Worm (Caenorhabditis elegans) whole organism, late embryonic: Measurements from ENCODE around the gene R107.9.

Experiments used
- C08G9.2 ChIP-seq: sonication (generic microtip); optimal IDR thresholded peaks from 2 replicates; lab custom pipeline; 2016; ENCODE audit warnings: mild to moderate bottlenecking, missing genetic modification characterization, moderate library complexity, missing compliant biosample characterization
- C38D4.7 ChIP-seq: fragments of 200-800 bp; sonication (Bioruptor generic); optimal IDR thresholded peaks from 2 replicates; lab custom pipeline; 2018; ENCODE audit warnings: mild to moderate bottlenecking, missing genetic modification characterization, moderate library complexity, missing compliant biosample characterization
- F13H6.1 ChIP-seq: sonication (generic microtip); optimal IDR thresholded peaks from 2 replicates; lab custom pipeline; 2016; ENCODE audit warnings: missing genetic modification characterization, missing compliant biosample characterization
- K02D7.2 ChIP-seq: sonication (generic microtip); optimal IDR thresholded peaks from 2 replicates; lab custom pipeline; 2017; ENCODE audit warnings: mild to moderate bottlenecking, missing genetic modification characterization, missing compliant biosample characterization
- K09A11.1 ChIP-seq: sonication (generic microtip); optimal IDR thresholded peaks from 2 replicates; lab custom pipeline; 2017; ENCODE audit warnings: antibody characterized with exemption, mild to moderate bottlenecking, missing genetic modification characterization, missing compliant biosample characterization; ENCODE audit not compliant: insufficient read depth
- Y22D7AL.16 ChIP-seq: sonication (generic microtip); optimal IDR thresholded peaks from 2 replicates; lab custom pipeline; 2016; ENCODE audit warnings: missing genetic modification characterization, missing compliant biosample characterization
- ahr-1 ChIP-seq: sonication (generic microtip); optimal IDR thresholded peaks from 2 replicates; lab custom pipeline; 2016; ENCODE audit warnings: missing genetic modification characterization, missing compliant biosample characterization
- ama-1 ChIP-seq: fragments of 150-350 bp; optimal IDR thresholded peaks from 2 replicates; lab custom pipeline; 2014
- ceh-18 ChIP-seq: sonication (generic microtip); optimal IDR thresholded peaks from 2 replicates; lab custom pipeline; 2016; ENCODE audit warnings: missing genetic modification characterization, missing compliant biosample characterization
- ceh-19 ChIP-seq: fragments of 200-800 bp; sonication (Bioruptor generic); optimal IDR thresholded peaks from 2 replicates; lab custom pipeline; 2018; ENCODE audit warnings: mild to moderate bottlenecking, missing genetic modification characterization, missing compliant biosample characterization
- ceh-2 ChIP-seq: sonication (generic microtip); optimal IDR thresholded peaks from 2 replicates; lab custom pipeline; 2016; ENCODE audit warnings: missing genotype, missing genetic modification characterization, missing compliant biosample characterization
- ceh-22 ChIP-seq: sonication (generic microtip); optimal IDR thresholded peaks from 2 replicates; lab custom pipeline; 2017; ENCODE audit warnings: missing biosample characterization, missing genetic modification characterization
- ceh-31 ChIP-seq: sonication (generic microtip); optimal IDR thresholded peaks from 2 replicates; lab custom pipeline; 2016; ENCODE audit warnings: missing genetic modification characterization, missing compliant biosample characterization
- ceh-9 ChIP-seq: sonication (generic microtip); optimal IDR thresholded peaks from 2 replicates; lab custom pipeline; 2016; ENCODE audit warnings: mild to moderate bottlenecking, missing genetic modification characterization, inconsistent platforms, missing compliant biosample characterization
- che-1 ChIP-seq: sonication (generic microtip); optimal IDR thresholded peaks from 2 replicates; lab custom pipeline; 2016; ENCODE audit warnings: mild to moderate bottlenecking, missing genetic modification characterization, missing compliant biosample characterization
- dmd-4 ChIP-seq: sonication (generic microtip); optimal IDR thresholded peaks from 2 replicates; lab custom pipeline; 2016; ENCODE audit warnings: borderline replicate concordance, missing genetic modification characterization, missing compliant biosample characterization
- dve-1 ChIP-seq: sonication (generic microtip); optimal IDR thresholded peaks from 2 replicates; lab custom pipeline; 2017; ENCODE audit warnings: antibody characterized with exemption, mild to moderate bottlenecking, missing genetic modification characterization, missing compliant biosample characterization
- elt-2 ChIP-seq: sonication (generic microtip); optimal IDR thresholded peaks from 2 replicates; lab custom pipeline; 2016; ENCODE audit warnings: missing genetic modification reagents, missing genetic modification characterization, missing compliant biosample characterization
- elt-4 ChIP-seq: sonication (generic microtip); optimal IDR thresholded peaks from 2 replicates; lab custom pipeline; 2016; ENCODE audit warnings: missing genetic modification characterization, missing compliant biosample characterization
- ets-4 ChIP-seq: sonication (generic microtip); optimal IDR thresholded peaks from 2 replicates; lab custom pipeline; 2016; ENCODE audit warnings: missing genetic modification characterization, missing compliant biosample characterization
- eyg-1 ChIP-seq: sonication (generic microtip); optimal IDR thresholded peaks from 2 replicates; lab custom pipeline; 2016; ENCODE audit warnings: missing genotype, missing genetic modification characterization, missing compliant biosample characterization
- fax-1 ChIP-seq: sonication (generic microtip); optimal IDR thresholded peaks from 2 replicates; lab custom pipeline; 2016; ENCODE audit warnings: missing genotype, missing genetic modification characterization, missing compliant biosample characterization
- fkh-10 ChIP-seq: fragments of 150-350 bp; optimal IDR thresholded peaks from 2 replicates; lab custom pipeline; 2014; ENCODE audit warnings: missing biosample characterization, missing genetic modification reagents, missing genetic modification characterization
- hlh-13 ChIP-seq: fragments of 200-800 bp; sonication (Bioruptor generic); optimal IDR thresholded peaks from 2 replicates; lab custom pipeline; 2018; ENCODE audit warnings: mild to moderate bottlenecking, missing genetic modification characterization, missing compliant biosample characterization
- hlh-8 ChIP-seq: sonication (generic microtip); optimal IDR thresholded peaks from 2 replicates; lab custom pipeline; 2016; ENCODE audit warnings: missing genotype, missing genetic modification characterization, missing compliant biosample characterization
- lim-6 ChIP-seq: sonication (generic microtip); optimal IDR thresholded peaks from 2 replicates; lab custom pipeline; 2016; ENCODE audit warnings: missing genetic modification characterization, missing compliant biosample characterization
- lin-11 ChIP-seq: fragments of 200-800 bp; sonication (Bioruptor generic); optimal IDR thresholded peaks from 2 replicates; lab custom pipeline; 2018; ENCODE audit warnings: mild to moderate bottlenecking, missing genetic modification characterization, missing compliant biosample characterization
- mec-3 ChIP-seq: sonication (generic microtip); optimal IDR thresholded peaks from 2 replicates; lab custom pipeline; 2016; ENCODE audit warnings: borderline replicate concordance, missing genetic modification characterization, missing compliant biosample characterization
- nhr-11 ChIP-seq: fragments of 150-350 bp; optimal IDR thresholded peaks from 2 replicates; lab custom pipeline; 2014; ENCODE audit warnings: missing biosample characterization, missing genetic modification characterization
- odd-2 ChIP-seq: sonication (generic microtip); optimal IDR thresholded peaks from 2 replicates; lab custom pipeline; 2017; ENCODE audit warnings: antibody characterized with exemption, mild to moderate bottlenecking, missing genetic modification characterization, missing compliant biosample characterization
- pat-9 ChIP-seq: fragments of 200-800 bp; sonication (Bioruptor generic); optimal IDR thresholded peaks from 2 replicates; lab custom pipeline; 2018; ENCODE audit warnings: mild to moderate bottlenecking, missing genetic modification characterization, moderate library complexity, missing compliant biosample characterization
- pax-1 ChIP-seq: fragments of 150-350 bp; optimal IDR thresholded peaks from 2 replicates; lab custom pipeline; 2014; ENCODE audit warnings: missing biosample characterization, missing genetic modification characterization
- pha-2 ChIP-seq: sonication (generic microtip); optimal IDR thresholded peaks from 2 replicates; lab custom pipeline; 2017; ENCODE audit warnings: mild to moderate bottlenecking, missing genetic modification characterization, missing compliant biosample characterization
- pqm-1 ChIP-seq: sonication (generic microtip); optimal IDR thresholded peaks from 2 replicates; lab custom pipeline; 2016; ENCODE audit warnings: missing genetic modification characterization, missing compliant biosample characterization
- pros-1 ChIP-seq: fragments of 150-350 bp; optimal IDR thresholded peaks from 2 replicates; lab custom pipeline; 2014; ENCODE audit warnings: missing biosample characterization, missing genetic modification reagents, missing genetic modification characterization
- ref-2 ChIP-seq: sonication (generic microtip); optimal IDR thresholded peaks from 2 replicates; lab custom pipeline; 2016; ENCODE audit warnings: missing genetic modification characterization, missing compliant biosample characterization
- sox-2 ChIP-seq: fragments of 200-800 bp; sonication (Bioruptor generic); IDR thresholded peaks from 2 replicates; pipeline ENCODE4 v1.3.6; 2022; ENCODE audit warnings: missing genetic modification reagents, missing genetic modification characterization, missing compliant biosample characterization
- syd-9 ChIP-seq: sonication (generic microtip); optimal IDR thresholded peaks from 2 replicates; lab custom pipeline; 2016; ENCODE audit warnings: mild to moderate bottlenecking, missing genetic modification characterization, moderate library complexity, missing compliant biosample characterization
- tbx-7 ChIP-seq: sonication (generic microtip); optimal IDR thresholded peaks from 2 replicates; lab custom pipeline; 2016; ENCODE audit warnings: missing genotype, missing genetic modification characterization, missing compliant biosample characterization
- unc-86 ChIP-seq: sonication (generic microtip); optimal IDR thresholded peaks from 2 replicates; lab custom pipeline; 2016; ENCODE audit warnings: missing genetic modification characterization, missing compliant biosample characterization
- ztf-16 ChIP-seq: sonication (generic microtip); optimal IDR thresholded peaks from 2 replicates; lab custom pipeline; 2017; ENCODE audit warnings: missing genetic modification characterization, missing compliant biosample characterization

Gene R107.9

ce11 chrIII:9034133-9034532, 3.6 kb upstream of the R107.9 start:
- TF ChIP-seq pha-2 (tag; lab: Kevin White, UChicago) (no peak), K02D7.2 (tag; lab: Kevin White, UChicago) (no peak), ceh-22 (no peak), dmd-4 (tag; lab: Kevin White, UChicago) (no peak), dve-1 (no peak), pat-9 (tag; lab: Kevin White, UChicago) (no peak), elt-4 (no peak), lim-6 (tag; lab: Kevin White, UChicago) (no peak), F13H6.1 (no peak), hlh-13 (no peak), ahr-1 (tag; lab: Kevin White, UChicago) (no peak), hlh-8 (tag; lab: Kevin White, UChicago) (no peak), sox-2 (no peak)

- TF ChIP-seq nhr-11 (tag; lab: Kevin White, UChicago) = no peak
- no peak for TF ChIP-seq ceh-2
- no peak for TF ChIP-seq ceh-31 (tag; lab: Kevin White, UChicago)
- no peak for TF ChIP-seq pros-1 (tag; lab: Kevin White, UChicago)
- no peak for TF ChIP-seq odd-2 (tag; lab: Kevin White, UChicago)
These were observed 2.7 kb upstream of the R107.9 start for ce11 chrIII:9035037-9035436.

ce11 chrIII:9043200-9043599, 5.4 kb downstream of the R107.9 start, which contains the start of gene nac-2:
Gene nac-2, minus strand, starts transcription at chrIII:9043300.
- no peak for TF ChIP-seq unc-86 (tag; lab: Kevin White, UChicago)

- TF ChIP-seq lin-11 (tag; lab: Kevin White, UChicago) (no peak), ahr-1 (tag; lab: Kevin White, UChicago) (no peak), ets-4 (tag; lab: Kevin White, UChicago) (no peak), dve-1 (no peak), K09A11.1 (no peak), nhr-11 (tag; lab: Kevin White, UChicago) (no peak), ref-2 (tag; lab: Kevin White, UChicago) (no peak), lim-6 (tag; lab: Kevin White, UChicago) (no peak), fax-1 (tag; lab: Kevin White, UChicago) (no peak), dmd-4 (tag; lab: Kevin White, UChicago) (no peak), pqm-1 (tag; lab: Kevin White, UChicago) (no peak), ztf-16 (tag; lab: Kevin White, UChicago) (no peak), ceh-9 (no peak), ceh-22 (no peak), sox-2 (no peak), ceh-18 (tag; lab: Kevin White, UChicago) (no peak), elt-2 (tag; lab: Kevin White, UChicago) (no peak), pax-1 (tag; lab: Kevin White, UChicago) (no peak)
These were observed 8.1 kb downstream of the R107.9 start, which contains the start of gene R107.2 for ce11 chrIII:9045838-9046237. Gene R107.2, minus strand, starts transcription at chrIII:9045938.

ce11 chrIII:9047260-9047659, 9.5 kb downstream of the R107.9 start:
- TF ChIP-seq tbx-7 = no peak
- no peak for TF ChIP-seq C08G9.2
- TF ChIP-seq hlh-13 = no peak
- TF ChIP-seq elt-4 = no peak
- no peak for TF ChIP-seq ztf-16 (tag; lab: Kevin White, UChicago)
- no peak for TF ChIP-seq pax-1 (tag; lab: Kevin White, UChicago)
- TF ChIP-seq che-1 (tag; lab: Kevin White, UChicago) = no peak
- TF ChIP-seq Y22D7AL.16 (tag; lab: Kevin White, UChicago) = no peak
- no peak for TF ChIP-seq ama-1 (lab: Kevin White, UChicago)
- no peak for TF ChIP-seq lim-6 (tag; lab: Kevin White, UChicago)
- no peak for TF ChIP-seq pha-2 (tag; lab: Kevin White, UChicago)
- TF ChIP-seq fkh-10 (GFP tag; lab: Kevin White, UChicago) = no peak
- no peak for TF ChIP-seq C38D4.7 (GFP tag; lab: Kevin White, UChicago)
- no peak for TF ChIP-seq mec-3 (tag; lab: Kevin White, UChicago)
- TF ChIP-seq lin-11 (tag; lab: Kevin White, UChicago) = no peak
- TF ChIP-seq pqm-1 (tag; lab: Kevin White, UChicago) = no peak
- TF ChIP-seq ceh-19 = no peak
- TF ChIP-seq eyg-1 = no peak
- no peak for TF ChIP-seq syd-9
- TF ChIP-seq, all 69 proteins: peak for 0
